Fruit fly (Drosophila melanogaster): Measurements from ENCODE around the gene CG43335.

Gene CG43335

dm6 chr3R:15635168-15635567 lies at the start of gene CG43335:
Gene CG43335, plus strand, starts transcription at chr3R:15635468.
- TF ChIP-seq Clk (GFP tag; optimal IDR thresholded peaks at IDR 0.05) (no peak), CG7045 (GFP tag; optimal IDR thresholded peaks at IDR 0.05) (no peak), CG33017 (tag; optimal IDR thresholded peaks at IDR 0.05) (no peak), bab1 (GFP tag; optimal IDR thresholded peaks at IDR 0.05) (no peak), Crg-1 (GFP tag; optimal IDR thresholded peaks at IDR 0.05) (no peak)

- no peak for TF ChIP-seq CG7101 (tag; optimal IDR thresholded peaks at IDR 0.05)
- TF ChIP-seq CG5204 (GFP tag; optimal IDR thresholded peaks at IDR 0.05): no peak
- TF ChIP-seq kay (GFP tag; ENCODE audit: borderline replicate concordance): no peak
- no peak for TF ChIP-seq cnc (optimal IDR thresholded peaks at IDR 0.05)
- TF ChIP-seq Clk (GFP tag; optimal IDR thresholded peaks at IDR 0.05): no peak
- TF ChIP-seq Hr96 (GFP tag; optimal IDR thresholded peaks at IDR 0.05): no peak
- no peak for TF ChIP-seq CG14711 (tag; optimal IDR thresholded peaks at IDR 0.05)
- no peak for TF ChIP-seq CG1620 (GFP tag; optimal IDR thresholded peaks at IDR 0.05)
- TF ChIP-seq CG7045 (GFP tag; optimal IDR thresholded peaks at IDR 0.05): no peak
- no peak for TF ChIP-seq ovo (GFP tag; optimal IDR thresholded peaks at IDR 0.05)
- TF ChIP-seq bab1 (GFP tag; optimal IDR thresholded peaks at IDR 0.05): no peak
- TF ChIP-seq CG33017 (tag; optimal IDR thresholded peaks at IDR 0.05): no peak
Observed at dm6 chr3R:15587491-15587890, 47.8 kb upstream of the CG43335 start.

- TF ChIP-seq CG11617 (GFP tag; optimal IDR thresholded peaks at IDR 0.05) (no peak), cic (GFP tag; optimal IDR thresholded peaks at IDR 0.05) (no peak)
Observed at dm6 chr3R:15588567-15589321, 46.5 kb upstream of the CG43335 start.

dm6 chr3R:15596022-15596438 lies 39.2 kb upstream of the CG43335 start:
- no peak for TF ChIP-seq CG14711 (tag; optimal IDR thresholded peaks at IDR 0.05)
- no peak for TF ChIP-seq CG7045 (GFP tag; optimal IDR thresholded peaks at IDR 0.05)
- TF ChIP-seq tj (GFP tag; optimal IDR thresholded peaks at IDR 0.05): no peak
- TF ChIP-seq pad (GFP tag; optimal IDR thresholded peaks at IDR 0.05): no peak
- no peak for TF ChIP-seq Crg-1 (GFP tag; optimal IDR thresholded peaks at IDR 0.05)
- TF ChIP-seq CG12768 (GFP tag; optimal IDR thresholded peaks at IDR 0.05): no peak
- TF ChIP-seq ovo (GFP tag; optimal IDR thresholded peaks at IDR 0.05): no peak
- no peak for TF ChIP-seq CG5204 (GFP tag; optimal IDR thresholded peaks at IDR 0.05)
- TF ChIP-seq Mnt (GFP tag; optimal IDR thresholded peaks at IDR 0.05): no peak
- TF ChIP-seq CG1620 (GFP tag; optimal IDR thresholded peaks at IDR 0.05): no peak
- no peak for TF ChIP-seq toe (GFP tag; optimal IDR thresholded peaks at IDR 0.05)
- TF ChIP-seq cic (GFP tag; optimal IDR thresholded peaks at IDR 0.05): no peak

- TF ChIP-seq cic (GFP tag; optimal IDR thresholded peaks at IDR 0.05): no peak
Observed at dm6 chr3R:15600138-15600537, 35.1 kb upstream of the CG43335 start.

dm6 chr3R:15609230-15609629 lies 26.0 kb upstream of the CG43335 start:
- TF ChIP-seq kay (GFP tag; ENCODE audit: borderline replicate concordance) (no peak), cnc (optimal IDR thresholded peaks at IDR 0.05) (no peak), CG7045 (GFP tag; optimal IDR thresholded peaks at IDR 0.05) (no peak), Clk (GFP tag; optimal IDR thresholded peaks at IDR 0.05) (no peak), pad (GFP tag; optimal IDR thresholded peaks at IDR 0.05) (no peak), CG7101 (tag; optimal IDR thresholded peaks at IDR 0.05) (no peak), CG5204 (GFP tag; optimal IDR thresholded peaks at IDR 0.05) (no peak), Hr96 (GFP tag; optimal IDR thresholded peaks at IDR 0.05) (no peak), Mnt (GFP tag; optimal IDR thresholded peaks at IDR 0.05) (no peak), CG1620 (GFP tag; optimal IDR thresholded peaks at IDR 0.05) (no peak), CG14711 (tag; optimal IDR thresholded peaks at IDR 0.05) (no peak), CG11617 (GFP tag; optimal IDR thresholded peaks at IDR 0.05) (no peak), CG33017 (tag; optimal IDR thresholded peaks at IDR 0.05) (no peak)

dm6 chr3R:15611692-15612091 lies 23.6 kb upstream of the CG43335 start:
- no peak for TF ChIP-seq Mnt (GFP tag; optimal IDR thresholded peaks at IDR 0.05)
- no peak for TF ChIP-seq pad (GFP tag; optimal IDR thresholded peaks at IDR 0.05)
- TF ChIP-seq Hr96 (GFP tag; optimal IDR thresholded peaks at IDR 0.05): no peak
- no peak for TF ChIP-seq kay (GFP tag; ENCODE audit: borderline replicate concordance)
- TF ChIP-seq CG7101 (tag; optimal IDR thresholded peaks at IDR 0.05): no peak
- TF ChIP-seq CG33017 (tag; optimal IDR thresholded peaks at IDR 0.05): no peak
- TF ChIP-seq CG7045 (GFP tag; optimal IDR thresholded peaks at IDR 0.05): no peak

dm6 chr3R:15613875-15614274 lies 21.4 kb upstream of the CG43335 start:
- TF ChIP-seq bab1 (GFP tag; optimal IDR thresholded peaks at IDR 0.05) (no peak), cnc (optimal IDR thresholded peaks at IDR 0.05) (no peak), CG5204 (GFP tag; optimal IDR thresholded peaks at IDR 0.05) (no peak), ovo (GFP tag; optimal IDR thresholded peaks at IDR 0.05) (no peak), CG14711 (tag; optimal IDR thresholded peaks at IDR 0.05) (no peak), Crg-1 (GFP tag; optimal IDR thresholded peaks at IDR 0.05) (no peak), CG7045 (GFP tag; optimal IDR thresholded peaks at IDR 0.05) (no peak), cic (GFP tag; optimal IDR thresholded peaks at IDR 0.05) (no peak), Clk (GFP tag; optimal IDR thresholded peaks at IDR 0.05) (no peak), Mnt (GFP tag; optimal IDR thresholded peaks at IDR 0.05) (no peak), CG12768 (GFP tag; optimal IDR thresholded peaks at IDR 0.05) (no peak), tj (GFP tag; optimal IDR thresholded peaks at IDR 0.05) (no peak), CG11617 (GFP tag; optimal IDR thresholded peaks at IDR 0.05) (no peak), Hr96 (GFP tag; optimal IDR thresholded peaks at IDR 0.05) (no peak), toe (GFP tag; optimal IDR thresholded peaks at IDR 0.05) (no peak), CG1620 (GFP tag; optimal IDR thresholded peaks at IDR 0.05) (no peak), CG33017 (tag; optimal IDR thresholded peaks at IDR 0.05) (no peak), CG7101 (tag; optimal IDR thresholded peaks at IDR 0.05) (no peak)

Measured in whole organism, adult.